Fruit fly (Drosophila melanogaster): ENCODE results near the gene frj.

dm6 chr2L:6457583-6457982 lies 1.7 kb downstream of the frj start:
- TF ChIP-seq CTCF (optimal IDR thresholded peaks at IDR 0.05) (no peak), CG8478 (optimal IDR thresholded peaks at IDR 0.05) (no peak)
